Fruit fly (Drosophila melanogaster): ENCODE data around the gene MTA1-like.

Gene MTA1-like

dm6 chr3R:5660198-5660893, 11.8 kb upstream of the MTA1-like start, which contains the start of gene Wdr33:
Gene Wdr33, plus strand, starts transcription at chr3R:5660635.
- no peak for TF ChIP-seq dl (GFP tag; optimal IDR thresholded peaks at IDR 0.05; ENCODE audit: insufficient read depth in 1 of 2, partially characterized antibody in 2 of 2)
- peak; percentile 64 for TF ChIP-seq HLH106 (tag; optimal IDR thresholded peaks at IDR 0.05)
- TF ChIP-seq usp (GFP tag; optimal IDR thresholded peaks at IDR 0.05): no peak
- TF ChIP-seq CG9705 (GFP tag; optimal IDR thresholded peaks at IDR 0.05): peak; percentile 49
- no peak for TF ChIP-seq CG32264 (GFP tag; optimal IDR thresholded peaks at IDR 0.05)
- no peak for TF ChIP-seq Hr78 (GFP tag; optimal IDR thresholded peaks at IDR 0.05)
- TF ChIP-seq jim (GFP tag; optimal IDR thresholded peaks at IDR 0.05): no peak
- TF ChIP-seq CrebA (GFP tag; optimal IDR thresholded peaks at IDR 0.05; ENCODE audit: borderline replicate concordance): no peak
- peak; percentile 45 for TF ChIP-seq woc (GFP tag; optimal IDR thresholded peaks at IDR 0.05)
- no peak for TF ChIP-seq Dif (GFP tag; optimal IDR thresholded peaks at IDR 0.05; ENCODE audit: partially characterized antibody)
- no peak for TF ChIP-seq OdsH (GFP tag; optimal IDR thresholded peaks at IDR 0.05)
- no peak for TF ChIP-seq Hnf4 (GFP tag; optimal IDR thresholded peaks at IDR 0.05)
- peak in 1 of 2 experiments; percentile 51 for TF ChIP-seq foxo (GFP tag; optimal IDR thresholded peaks at IDR 0.05)
- no peak for TF ChIP-seq Myc (optimal IDR thresholded peaks at IDR 0.05)
- no peak for TF ChIP-seq ey (GFP tag; optimal IDR thresholded peaks at IDR 0.05)
- peak; percentile 22 for TF ChIP-seq fru (GFP tag; optimal IDR thresholded peaks at IDR 0.05)
- no peak for TF ChIP-seq Vsx2 (GFP tag; optimal IDR thresholded peaks at IDR 0.05; ENCODE audit: partially characterized antibody)
- TF ChIP-seq pan (optimal IDR thresholded peaks at IDR 0.05): no peak
- TF ChIP-seq Rel (GFP tag; optimal IDR thresholded peaks at IDR 0.05): no peak
- no peak for TF ChIP-seq Rel (tag; optimal IDR thresholded peaks at IDR 0.05)
- TF ChIP-seq Sp1 (GFP tag; optimal IDR thresholded peaks at IDR 0.05): peak; percentile 22
- TF ChIP-seq tai (GFP tag; optimal IDR thresholded peaks at IDR 0.05): no peak
- peak; percentile 34 for TF ChIP-seq Hr83 (GFP tag; optimal IDR thresholded peaks at IDR 0.05; ENCODE audit: poor library complexity, severe bottlenecking)
- peak; percentile 29 for TF ChIP-seq rgr (GFP tag; optimal IDR thresholded peaks at IDR 0.05)
- TF ChIP-seq lola (GFP tag; optimal IDR thresholded peaks at IDR 0.05): no peak
- TF ChIP-seq N (GFP tag; optimal IDR thresholded peaks at IDR 0.05): no peak
- TF ChIP-seq sv (GFP tag; optimal IDR thresholded peaks at IDR 0.05): no peak
- no peak for TF ChIP-seq Mio (GFP tag; optimal IDR thresholded peaks at IDR 0.05)
- no peak for TF ChIP-seq sage (GFP tag; optimal IDR thresholded peaks at IDR 0.05)
- no peak for TF ChIP-seq h (GFP tag; optimal IDR thresholded peaks at IDR 0.05)
- TF ChIP-seq dmrt93B (GFP tag; optimal IDR thresholded peaks at IDR 0.05): no peak
- TF ChIP-seq Jra (GFP tag; optimal IDR thresholded peaks at IDR 0.05): no peak
- TF ChIP-seq Dfd (GFP tag; optimal IDR thresholded peaks at IDR 0.05): no peak
- TF ChIP-seq dsf (GFP tag; optimal IDR thresholded peaks at IDR 0.05; ENCODE audit: borderline replicate concordance): no peak
- no peak for TF ChIP-seq brk (GFP tag; optimal IDR thresholded peaks at IDR 0.05)
- TF ChIP-seq Abd-B (GFP tag; optimal IDR thresholded peaks at IDR 0.05): no peak
- TF ChIP-seq psq (GFP tag; optimal IDR thresholded peaks at IDR 0.05): no peak
- TF ChIP-seq GATAd (GFP tag; optimal IDR thresholded peaks at IDR 0.05): no peak
- no peak for TF ChIP-seq br (GFP tag; optimal IDR thresholded peaks at IDR 0.05)

dm6 chr3R:5659829-5660197, 11.3 kb upstream of the MTA1-like start, which contains the start of gene CG2182:
Gene CG2182, minus strand, starts transcription at chr3R:5659912.
- TF ChIP-seq dsf (GFP tag; optimal IDR thresholded peaks at IDR 0.05; ENCODE audit: borderline replicate concordance) (no peak), Sp1 (GFP tag; optimal IDR thresholded peaks at IDR 0.05) (no peak), Jra (GFP tag; optimal IDR thresholded peaks at IDR 0.05) (peak; percentile 6), CrebA (GFP tag; optimal IDR thresholded peaks at IDR 0.05; ENCODE audit: borderline replicate concordance) (no peak), woc (GFP tag; optimal IDR thresholded peaks at IDR 0.05) (no peak), foxo (GFP tag; optimal IDR thresholded peaks at IDR 0.05) (no peak), Dif (GFP tag; optimal IDR thresholded peaks at IDR 0.05; ENCODE audit: partially characterized antibody) (no peak), Hr83 (GFP tag; optimal IDR thresholded peaks at IDR 0.05; ENCODE audit: poor library complexity, severe bottlenecking) (peak; percentile 36), Dfd (GFP tag; optimal IDR thresholded peaks at IDR 0.05) (no peak), Hnf4 (GFP tag; optimal IDR thresholded peaks at IDR 0.05) (peak; percentile 10), rgr (GFP tag; optimal IDR thresholded peaks at IDR 0.05) (no peak)
